Fruit fly (Drosophila melanogaster) whole organism, embryonic: Measurements from ENCODE around the gene CG46313.

ENCODE experiments used
- Aef1 ChIP-seq: fragments of 200-800 bp; sonication (Bioruptor generic); IDR thresholded peaks from 3 replicates; pipeline ENCODE4 v1.3.6; 2022; ENCODE audit warnings: missing biosample characterization, missing genetic modification characterization
- B-H2 ChIP-seq: fragments of 200-800 bp; sonication (Bioruptor generic); optimal IDR thresholded peaks from 2 replicates; lab custom pipeline; 2018; ENCODE audit warnings: missing biosample characterization, mild to moderate bottlenecking, missing genetic modification characterization
- Blimp-1 ChIP-seq: fragments of 200-800 bp; sonication (Bioruptor generic); optimal IDR thresholded peaks from 3 replicates; lab custom pipeline; 2018; ENCODE audit warnings: missing biosample characterization, missing genetic modification characterization, mild to moderate bottlenecking, moderate library complexity, missing genetic modification reagents
- CG10147 ChIP-seq: fragments of 200-800 bp; sonication (Bioruptor generic); optimal IDR thresholded peaks from 2 replicates; lab custom pipeline; 2019; ENCODE audit warnings: missing biosample characterization, mild to moderate bottlenecking, missing genetic modification characterization, moderate library complexity
- CG11085 ChIP-seq: fragments of 200-800 bp; sonication (Bioruptor generic); IDR thresholded peaks from 2 replicates; pipeline ENCODE4 v1.3.6; 2022; ENCODE audit warnings: missing biosample characterization, missing genetic modification characterization
- CG12071 ChIP-seq: fragments of 200-800 bp; sonication (Bioruptor generic); optimal IDR thresholded peaks from 3 replicates; lab custom pipeline; 2018; ENCODE audit warnings: missing biosample characterization, mild to moderate bottlenecking, missing genetic modification characterization
- CG12155 ChIP-seq: fragments of 200-800 bp; sonication (Bioruptor generic); optimal IDR thresholded peaks from 3 replicates; lab custom pipeline; 2016; ENCODE audit warnings: missing biosample characterization, missing genetic modification characterization
- CG13123 ChIP-seq: fragments of 200-800 bp; sonication (Bioruptor generic); optimal IDR thresholded peaks from 2 replicates; lab custom pipeline; 2016; ENCODE audit warnings: missing biosample characterization, missing genetic modification characterization
- CG13775 ChIP-seq: fragments of 200-800 bp; sonication (Bioruptor generic); optimal IDR thresholded peaks from 3 replicates; lab custom pipeline; 2017; ENCODE audit warnings: missing biosample characterization, mild to moderate bottlenecking, missing genetic modification characterization
- CG1603 ChIP-seq: fragments of 200-800 bp; sonication (Bioruptor generic); optimal IDR thresholded peaks from 2 replicates; lab custom pipeline; 2019; ENCODE audit warnings: missing biosample characterization, mild to moderate bottlenecking, missing genetic modification characterization, moderate library complexity
- CG17359 ChIP-seq: fragments of 200-800 bp; sonication (Bioruptor generic); optimal IDR thresholded peaks from 3 replicates; lab custom pipeline; 2018; ENCODE audit warnings: missing biosample characterization, mild to moderate bottlenecking, missing genetic modification characterization, moderate library complexity
- CG18262 ChIP-seq: fragments of 200-800 bp; optimal IDR thresholded peaks from 3 replicates; lab custom pipeline; 2019; ENCODE audit warnings: missing biosample characterization, mild to moderate bottlenecking, missing genetic modification characterization, moderate library complexity
- CG18599 ChIP-seq: fragments of 200-800 bp; sonication (Bioruptor generic); optimal IDR thresholded peaks from 3 replicates; lab custom pipeline; 2017; ENCODE audit warnings: missing biosample characterization, missing genetic modification characterization, mild to moderate bottlenecking, moderate library complexity, missing genetic modification reagents
- CG2678 ChIP-seq: fragments of 200-800 bp; sonication (Bioruptor generic); optimal IDR thresholded peaks from 3 replicates; lab custom pipeline; 2019; ENCODE audit warnings: missing biosample characterization, mild to moderate bottlenecking, missing genetic modification characterization, moderate library complexity
- CG2712 ChIP-seq: fragments of 200-800 bp; optimal IDR thresholded peaks from 3 replicates; lab custom pipeline; 2019; ENCODE audit warnings: missing biosample characterization, mild to moderate bottlenecking, missing genetic modification characterization, moderate library complexity
- CG30431 ChIP-seq: fragments of 200-800 bp; sonication (Bioruptor generic); optimal IDR thresholded peaks from 2 replicates; lab custom pipeline; 2017; ENCODE audit warnings: missing biosample characterization, missing genetic modification characterization
- CG32767 ChIP-seq: fragments of 200-800 bp; sonication (Bioruptor generic); IDR thresholded peaks from 2 replicates; pipeline ENCODE4 v1.3.6; 2022; ENCODE audit warnings: missing biosample characterization, missing genetic modification characterization
- CG6683 ChIP-seq: fragments of 200-800 bp; sonication (Bioruptor generic); optimal IDR thresholded peaks from 2 replicates; lab custom pipeline; 2017; ENCODE audit warnings: missing biosample characterization, mild to moderate bottlenecking, missing genetic modification characterization, missing genetic modification reagents
- CG6813 ChIP-seq: fragments of 200-800 bp; sonication (Bioruptor generic); optimal IDR thresholded peaks from 2 replicates; lab custom pipeline; 2017; ENCODE audit warnings: missing biosample characterization, missing genetic modification characterization, mild to moderate bottlenecking, moderate library complexity, missing genetic modification reagents
- CG7271 ChIP-seq: fragments of 200-800 bp; sonication (Bioruptor generic); optimal IDR thresholded peaks from 2 replicates; lab custom pipeline; 2018; ENCODE audit warnings: missing biosample characterization, mild to moderate bottlenecking, missing genetic modification characterization, moderate library complexity
- D19A ChIP-seq: fragments of 200-800 bp; optimal IDR thresholded peaks from 3 replicates; lab custom pipeline; 2019; ENCODE audit warnings: missing biosample characterization, mild to moderate bottlenecking, missing genetic modification characterization, moderate library complexity
- Ets65A ChIP-seq: fragments of 200-800 bp; sonication (Bioruptor generic); peaks from one replicate; lab custom pipeline; 2016; ENCODE audit warnings: missing biosample characterization, missing genetic modification characterization
- Fer2 ChIP-seq: fragments of 200-800 bp; sonication (Bioruptor generic); optimal IDR thresholded peaks from 2 replicates; lab custom pipeline; 2018; ENCODE audit warnings: missing biosample characterization, mild to moderate bottlenecking, missing genetic modification characterization, moderate library complexity
- Hr51 ChIP-seq, 2 experiments: fragments of 200-800 bp; sonication (Bioruptor generic); optimal IDR thresholded peaks; 2 replicates in 1 of 2; 3 replicates in 1 of 2; lab custom pipeline; 2016 to 2018; ENCODE audit warnings: missing biosample characterization in 2 of 2, missing genetic modification characterization in 2 of 2, mild to moderate bottlenecking in 1 of 2, moderate library complexity in 1 of 2
- Hsf ChIP-seq: fragments of 200-800 bp; sonication (Bioruptor generic); optimal IDR thresholded peaks from 3 replicates; lab custom pipeline; 2016; ENCODE audit warnings: missing biosample characterization, missing genetic modification characterization
- Lhr ChIP-seq: fragments of 200-800 bp; sonication (Bioruptor generic); optimal IDR thresholded peaks from 3 replicates; lab custom pipeline; 2017; ENCODE audit warnings: mild to moderate bottlenecking, missing biosample characterization, missing genetic modification reagents, missing genetic modification characterization
- Mad ChIP-seq: fragments of 200-800 bp; sonication (Bioruptor generic); optimal IDR thresholded peaks from 2 replicates; lab custom pipeline; 2016; ENCODE audit warnings: missing biosample characterization, missing genetic modification characterization
- Meics ChIP-seq: fragments of 200-800 bp; sonication (Bioruptor generic); optimal IDR thresholded peaks from 2 replicates; lab custom pipeline; 2017; ENCODE audit warnings: missing biosample characterization, mild to moderate bottlenecking, missing genetic modification characterization
- Mrtf ChIP-seq: fragments of 200-800 bp; sonication (Bioruptor generic); IDR thresholded peaks from 3 replicates; pipeline ENCODE4 v1.3.6; 2022; ENCODE audit warnings: missing biosample characterization, missing genetic modification characterization
- Oli ChIP-seq: fragments of 200-800 bp; sonication (Bioruptor generic); optimal IDR thresholded peaks from 2 replicates; lab custom pipeline; 2018; ENCODE audit warnings: missing biosample characterization, mild to moderate bottlenecking, missing genetic modification characterization, moderate library complexity
- Side ChIP-seq: fragments of 200-800 bp; sonication (Bioruptor generic); optimal IDR thresholded peaks from 2 replicates; lab custom pipeline; 2016; ENCODE audit warnings: missing biosample characterization, missing genetic modification characterization
- Sin3A ChIP-seq: fragments of >200 bp; optimal IDR thresholded peaks from 2 replicates; lab custom pipeline; 2018
- Spps ChIP-seq: fragments of 200-800 bp; sonication (Bioruptor generic); optimal IDR thresholded peaks from 2 replicates; lab custom pipeline; 2018; ENCODE audit warnings: missing biosample characterization, mild to moderate bottlenecking, missing genetic modification characterization
- az2 ChIP-seq: fragments of 200-800 bp; sonication (Bioruptor generic); optimal IDR thresholded peaks from 3 replicates; lab custom pipeline; 2016; ENCODE audit warnings: missing biosample characterization, missing genetic modification characterization
- btn ChIP-seq: fragments of 200-800 bp; sonication (Bioruptor generic); optimal IDR thresholded peaks from 2 replicates; lab custom pipeline; 2016; ENCODE audit warnings: missing biosample characterization, missing genetic modification characterization
- cwo ChIP-seq: fragments of 200-800 bp; sonication (Bioruptor generic); optimal IDR thresholded peaks from 3 replicates; lab custom pipeline; 2017; ENCODE audit warnings: missing biosample characterization, missing genetic modification characterization, mild to moderate bottlenecking, moderate library complexity, missing genetic modification reagents
- fd96Cb ChIP-seq: fragments of 200-800 bp; sonication (Bioruptor generic); optimal IDR thresholded peaks from 2 replicates; lab custom pipeline; 2018; ENCODE audit warnings: missing biosample characterization, mild to moderate bottlenecking, missing genetic modification characterization, moderate library complexity
- ftz-f1 ChIP-seq: fragments of 200-800 bp; sonication (Bioruptor generic); optimal IDR thresholded peaks from 2 replicates; lab custom pipeline; 2016; ENCODE audit warnings: missing biosample characterization, missing genetic modification characterization
- gsb-n ChIP-seq: fragments of 200-800 bp; sonication (Bioruptor generic); optimal IDR thresholded peaks from 3 replicates; lab custom pipeline; 2018; ENCODE audit warnings: missing biosample characterization, mild to moderate bottlenecking, missing genetic modification characterization
- hbn ChIP-seq: fragments of 200-800 bp; sonication (Bioruptor generic); IDR thresholded peaks from 2 replicates; pipeline ENCODE4 v1.3.6; 2022; ENCODE audit warnings: missing biosample characterization, missing genetic modification characterization; ENCODE audit not compliant: partially characterized antibody
- jumu ChIP-seq: fragments of 200-800 bp; sonication (Bioruptor generic); optimal IDR thresholded peaks from 3 replicates; lab custom pipeline; 2016; ENCODE audit warnings: missing biosample characterization, missing genetic modification characterization
- luna ChIP-seq: fragments of 200-800 bp; sonication (Bioruptor generic); optimal IDR thresholded peaks from 2 replicates; lab custom pipeline; 2016; ENCODE audit warnings: missing biosample characterization, missing genetic modification characterization
- otp ChIP-seq: fragments of 200-800 bp; sonication (Bioruptor generic); IDR thresholded peaks from 3 replicates; pipeline ENCODE4, ENCODE4 v1.3.6; 2022; ENCODE audit warnings: missing biosample characterization, missing genetic modification characterization
- pb ChIP-seq: fragments of 200-800 bp; sonication (Bioruptor generic); optimal IDR thresholded peaks from 3 replicates; lab custom pipeline; 2016; ENCODE audit warnings: missing biosample characterization, missing genetic modification characterization
- peb ChIP-seq: fragments of 200-800 bp; sonication (Bioruptor generic); IDR thresholded peaks from 2 replicates; pipeline ENCODE4 v1.3.6; 2022; ENCODE audit warnings: missing biosample characterization, missing genetic modification characterization
- stc ChIP-seq: fragments of 200-800 bp; sonication (Bioruptor generic); IDR thresholded peaks from 2 replicates; pipeline ENCODE4 v1.3.6; 2022; ENCODE audit warnings: missing biosample characterization, missing genetic modification characterization
- sug ChIP-seq: fragments of 200-800 bp; optimal IDR thresholded peaks from 2 replicates; lab custom pipeline; 2019; ENCODE audit warnings: missing biosample characterization, mild to moderate bottlenecking, missing genetic modification characterization, moderate library complexity
- unc-4 ChIP-seq: fragments of 200-800 bp; sonication (Bioruptor generic); IDR thresholded peaks from 2 replicates; pipeline ENCODE4 v1.3.6; 2022; ENCODE audit warnings: missing biosample characterization, missing genetic modification characterization; ENCODE audit not compliant: partially characterized antibody
- unpg ChIP-seq: fragments of 200-800 bp; sonication (Bioruptor generic); optimal IDR thresholded peaks from 3 replicates; lab custom pipeline; 2018; ENCODE audit warnings: missing biosample characterization, mild to moderate bottlenecking, missing genetic modification characterization, moderate library complexity

The CG46313 gene

DNA sequence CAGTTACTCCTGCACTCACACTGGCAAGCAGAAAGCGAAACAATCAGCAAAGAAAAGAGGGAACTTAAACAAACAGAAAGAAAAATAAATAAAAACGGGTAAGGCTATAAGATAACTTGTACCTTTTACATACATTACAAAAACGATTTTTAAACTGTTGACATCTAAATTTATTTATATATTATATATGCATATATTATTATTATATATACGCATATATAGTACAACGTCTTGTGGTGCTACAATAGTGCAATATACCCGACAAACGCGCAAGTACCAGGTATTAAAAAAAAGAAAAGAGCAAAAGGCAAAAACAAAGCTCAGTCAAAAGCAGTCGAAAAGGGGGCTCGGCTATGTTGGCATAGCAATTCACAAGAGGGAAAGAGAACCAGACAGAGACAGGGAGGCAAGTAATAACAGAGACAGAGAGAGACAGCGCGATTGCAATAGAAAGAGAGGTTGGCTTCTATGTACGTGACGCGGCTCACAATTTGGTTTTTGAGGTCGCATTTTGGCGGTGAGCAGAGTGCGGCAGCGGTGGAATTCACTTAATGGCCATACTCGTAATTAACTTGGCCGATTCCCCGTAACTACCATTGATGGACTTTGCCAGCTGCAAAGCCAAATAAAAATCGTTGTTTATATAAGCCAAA lies 24.2 kb upstream of the CG46313 start (continued):
- TF ChIP-seq CG13123 (GFP tag; lab: Kevin White, UChicago) (peak; percentile 42), Oli (tag; lab: Kevin White, UChicago) (peak; percentile 74), Sin3A (lab: Kevin White, UChicago) (no peak), ftz-f1 (GFP tag; lab: Kevin White, UChicago) (peak; percentile 31), peb (peak; percentile 58; the same call in 1 of the 2 replicates), Spps (peak; percentile 60), luna (GFP tag; lab: Kevin White, UChicago) (no peak), D19A (tag; lab: Kevin White, UChicago) (peak; percentile 84), hbn (GFP tag; lab: Robert Waterston, UW) (no peak), unpg (peak; percentile 73), CG12071 (GFP tag; lab: Kevin White, UChicago) (peak; percentile 36), CG7271 (tag; lab: Kevin White, UChicago) (peak; percentile 30), Blimp-1 (peak; percentile 83), Aef1 (GFP tag; lab: Robert Waterston, UW) (peak; percentile 87), CG32767 (GFP tag; lab: Robert Waterston, UW) (peak; percentile 53; the same call in 1 of the 2 replicates), btn (GFP tag; lab: Kevin White, UChicago) (no peak), CG11085 (GFP tag; lab: Robert Waterston, UW) (peak; percentile 61; the same call in 1 of the 2 replicates), otp (GFP tag; lab: Robert Waterston, UW) (peak; percentile 63; the same call in 1 of the 3 replicates), CG6683 (GFP tag; lab: Kevin White, UChicago) (peak; percentile 44), B-H2 (GFP tag; lab: Kevin White, UChicago) (no peak), Lhr (GFP tag; lab: Kevin White, UChicago) (peak; percentile 20), CG13775 (GFP tag; lab: Kevin White, UChicago) (peak; percentile 54), Ets65A (peak; percentile 82), Meics (GFP tag; lab: Kevin White, UChicago) (peak; percentile 69), Side (GFP tag; lab: Kevin White, UChicago) (no peak), gsb-n (tag; lab: Kevin White, UChicago) (peak; percentile 76), CG18262 (peak; percentile 85), sug (tag; lab: Kevin White, UChicago) (no peak), CG17359 (peak; percentile 90), CG6813 (GFP tag; lab: Kevin White, UChicago) (peak; percentile 66), jumu (GFP tag; lab: Kevin White, UChicago) (no peak), CG30431 (GFP tag; lab: Kevin White, UChicago) (peak; percentile 60), CG2712 (tag; lab: Kevin White, UChicago) (peak; percentile 89), CG10147 (GFP tag; lab: Kevin White, UChicago) (peak; percentile 50), unc-4 (GFP tag; lab: Robert Waterston, UW) (no peak), CG2678 (peak; percentile 85), CG12155 (peak; percentile 49), Mrtf (GFP tag; lab: Robert Waterston, UW) (peak; percentile 71; the same call in 2 of the 3 replicates), pb (GFP tag; lab: Kevin White, UChicago) (peak; percentile 1), CG1603 (no peak), Hr51 (GFP tag; optimal IDR thresholded peaks at IDR 0.05; lab: Kevin White, UChicago) (peak in 1 of 2 experiments; percentile 90), cwo (GFP tag; lab: Kevin White, UChicago) (peak; percentile 69), Hsf (GFP tag; lab: Kevin White, UChicago) (no peak), az2 (GFP tag; lab: Kevin White, UChicago) (peak; percentile 75), Fer2 (tag; lab: Kevin White, UChicago) (no peak), CG18599 (peak; percentile 89), Mad (GFP tag; lab: Kevin White, UChicago) (no peak), stc (peak; percentile 88), fd96Cb (tag; lab: Kevin White, UChicago) (peak; percentile 84)
